Worm (Caenorhabditis elegans) whole organism, early embryonic: ENCODE results near the gene C43D7.7.

Experiments
- aly-1 ChIP-seq: sonication (generic microtip); optimal IDR thresholded peaks from 2 replicates; lab custom pipeline; 2016; ENCODE audit warnings: missing genetic modification characterization, missing compliant biosample characterization
- ama-1 ChIP-seq: fragments of 150-350 bp; optimal IDR thresholded peaks from 2 replicates; lab custom pipeline; 2014
- flt-1 ChIP-seq: fragments of 200-800 bp; sonication (Bioruptor generic); IDR thresholded peaks from 2 replicates; pipeline ENCODE4 v1.3.6; 2022; ENCODE audit warnings: missing genetic modification characterization, missing compliant biosample characterization
- hnd-1 ChIP-seq: sonication (generic microtip); optimal IDR thresholded peaks from 2 replicates; lab custom pipeline; 2016; ENCODE audit warnings: missing genetic modification characterization, missing compliant biosample characterization
- pes-1 ChIP-seq: fragments of 200-800 bp; sonication (Bioruptor generic); IDR thresholded peaks from 2 replicates; pipeline ENCODE4 v1.3.6; 2022; ENCODE audit warnings: missing genetic modification reagents, missing genetic modification characterization, missing compliant biosample characterization
- scrt-1 ChIP-seq: fragments of 200-800 bp; sonication (Bioruptor generic); IDR thresholded peaks from 2 replicates; pipeline ENCODE4 v1.3.6; 2022; ENCODE audit warnings: missing genetic modification characterization, missing compliant biosample characterization
- sea-1 ChIP-seq: fragments of 200-800 bp; sonication (Bioruptor generic); conservative IDR thresholded peaks from 2 replicates; pipeline ENCODE4 v1.3.6; 2022; ENCODE audit warnings: missing genetic modification characterization, missing compliant biosample characterization
- tbx-11 ChIP-seq: fragments of 200-800 bp; sonication (Bioruptor generic); IDR thresholded peaks from 2 replicates; pipeline ENCODE4 v1.3.6; 2022; ENCODE audit warnings: missing genetic modification characterization, missing compliant biosample characterization

ce11 chrV:19320385-19320784 is 1.1 kb upstream of the C43D7.7 start, which contains the start of gene sdz-6:
- TF ChIP-seq tbx-11: no peak
- TF ChIP-seq pes-1 (GFP tag; lab: Robert Waterston, UW): no peak
- TF ChIP-seq hnd-1 (tag; lab: Kevin White, UChicago): no peak
- TF ChIP-seq scrt-1: no peak
- TF ChIP-seq ama-1 (lab: Kevin White, UChicago): no peak
- no peak for TF ChIP-seq flt-1 (GFP tag; lab: Robert Waterston, UW)
- TF ChIP-seq aly-1: no peak
- TF ChIP-seq sea-1 (GFP tag; lab: Robert Waterston, UW): no peak
